Worm (Caenorhabditis elegans) whole organism, L3 larva: Measurements from ENCODE around the gene zhp-4.

Source experiments
- elt-2 ChIP-seq: sonication (generic microtip); optimal IDR thresholded peaks from 2 replicates; lab custom pipeline; 2016; ENCODE audit warnings: missing genetic modification reagents, mild to moderate bottlenecking, missing genetic modification characterization, missing compliant biosample characterization
- elt-3 ChIP-seq, 3 experiments: fragments of 150-350 bp in 1 of 3; sonication (generic microtip) in 2 of 3; optimal IDR thresholded peaks; 2 replicates in 2 of 3; 4 replicates in 1 of 3; lab custom pipeline; 2014 to 2017; ENCODE audit warnings: missing biosample characterization in 3 of 3, missing genetic modification characterization in 3 of 3
- nfya-1 ChIP-seq: sonication (generic microtip); optimal IDR thresholded peaks from 2 replicates; lab custom pipeline; 2017; ENCODE audit warnings: missing genetic modification characterization, mild to moderate bottlenecking, missing compliant biosample characterization, antibody characterized with exemption, moderate library complexity; ENCODE audit not compliant: insufficient read depth
- nhr-11 ChIP-seq: fragments of 150-350 bp; optimal IDR thresholded peaks from 2 replicates; lab custom pipeline; 2014; ENCODE audit warnings: missing biosample characterization, missing genetic modification characterization
- nhr-23 ChIP-seq: fragments of 150-350 bp; optimal IDR thresholded peaks from 2 replicates; lab custom pipeline; 2014; ENCODE audit warnings: missing biosample characterization, missing genetic modification reagents, missing genetic modification characterization
- nhr-25 ChIP-seq: sonication (generic microtip); optimal IDR thresholded peaks from 2 replicates; lab custom pipeline; 2017; ENCODE audit warnings: missing biosample characterization, missing genetic modification characterization
- nhr-77 ChIP-seq: fragments of 150-350 bp; optimal IDR thresholded peaks from 2 replicates; lab custom pipeline; 2014; ENCODE audit warnings: missing biosample characterization, missing genetic modification characterization
- pqm-1 ChIP-seq: fragments of 150-350 bp; optimal IDR thresholded peaks from 2 replicates; lab custom pipeline; 2017; ENCODE audit warnings: missing biosample characterization, missing genetic modification characterization, inconsistent platforms
- snpc-4 ChIP-seq: fragments of 150-350 bp; optimal IDR thresholded peaks from 2 replicates; lab custom pipeline; 2014; ENCODE audit warnings: missing biosample characterization, missing genetic modification characterization

DNA sequence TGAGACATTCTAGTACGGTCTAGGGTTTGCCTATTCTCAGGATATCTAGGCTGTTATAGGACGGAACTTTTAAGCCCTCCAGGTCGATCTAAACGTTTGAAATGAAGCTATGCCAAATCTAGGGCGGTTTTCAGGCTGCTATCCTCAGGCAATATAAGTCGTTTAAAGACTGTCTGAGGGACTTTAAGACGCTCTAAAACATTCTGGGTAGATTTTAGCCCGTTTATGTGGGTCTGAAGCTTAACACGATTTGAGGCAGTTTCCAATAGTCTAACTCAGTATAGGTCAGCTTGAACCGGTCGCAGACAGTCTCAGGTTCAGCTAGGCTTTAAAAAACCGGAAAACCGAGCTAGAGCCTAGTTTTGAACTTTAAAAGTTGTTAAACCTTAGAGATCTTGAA, 50.7 kb downstream of the zhp-4 start:
- no peak for TF ChIP-seq nfya-1 (tag; lab: Kevin White, UChicago)
- TF ChIP-seq snpc-4: no peak
- TF ChIP-seq nhr-25: no peak
- no peak for TF ChIP-seq nhr-77 (tag; lab: Kevin White, UChicago)
- no peak for TF ChIP-seq elt-3 (tag; optimal IDR thresholded peaks at IDR 0.05; lab: Kevin White, UChicago)
- no peak for TF ChIP-seq pqm-1 (tag; lab: Kevin White, UChicago)
- TF ChIP-seq nhr-11 (tag; lab: Kevin White, UChicago): no peak
- no peak for TF ChIP-seq elt-2 (tag; lab: Kevin White, UChicago)
- TF ChIP-seq nhr-23 (tag; lab: Kevin White, UChicago): no peak
